Fruit fly (Drosophila melanogaster): Measurements from ENCODE around the gene CG17122.

The CG17122 gene

dm6 chr3L:20241987-20242982 lies 32.9 kb downstream of the CG17122 start (continued):
- TF ChIP-seq ara (GFP tag; IDR thresholded peaks at IDR 0.05) = peak; percentile 43; the same call in 1 of the 2 replicates
- peak; percentile 45; the same call in 1 of the 3 replicates for TF ChIP-seq zen2 (GFP tag; IDR thresholded peaks at IDR 0.05; ENCODE audit: partially characterized antibody)
- peak; percentile 12 for TF ChIP-seq Deaf1 (tag; optimal IDR thresholded peaks at IDR 0.05)
- peak; percentile 3 for TF ChIP-seq scrt (GFP tag; optimal IDR thresholded peaks at IDR 0.05)
- TF ChIP-seq CG11723 (GFP tag; optimal IDR thresholded peaks at IDR 0.05) = peak; percentile 6
- TF ChIP-seq ase (GFP tag; IDR thresholded peaks at IDR 0.05) = peak; percentile 62; the same call in 2 of the 3 replicates
- TF ChIP-seq klu (GFP tag; IDR thresholded peaks at IDR 0.05) = no peak
- peak; percentile 39 for TF ChIP-seq CG1602 (GFP tag; optimal IDR thresholded peaks at IDR 0.05)
- TF ChIP-seq CG10979 (tag; optimal IDR thresholded peaks at IDR 0.05) = peak; percentile 43
- peak; percentile 32; the same call in 1 of the 2 replicates for TF ChIP-seq al (GFP tag; IDR thresholded peaks at IDR 0.05)
- peak; percentile 66 for TF ChIP-seq sob (GFP tag; IDR thresholded peaks at IDR 0.05)
- TF ChIP-seq CG14667 (GFP tag; IDR thresholded peaks at IDR 0.05) = peak; percentile 62
- peak; percentile 66 for TF ChIP-seq BtbVII (GFP tag; optimal IDR thresholded peaks at IDR 0.05)
- peak; percentile 27 for TF ChIP-seq CG10366 (GFP tag; IDR thresholded peaks at IDR 0.05)
- TF ChIP-seq aop (GFP tag; IDR thresholded peaks at IDR 0.05) = no peak
- no peak for TF ChIP-seq ab (GFP tag; optimal IDR thresholded peaks at IDR 0.05)
- TF ChIP-seq fru (optimal IDR thresholded peaks at IDR 0.05) = no peak
- TF ChIP-seq gce (GFP tag; IDR thresholded peaks at IDR 0.05) = peak; percentile 72
- no peak for TF ChIP-seq tna (GFP tag; IDR thresholded peaks at IDR 0.05; ENCODE audit: partially characterized antibody)
- no peak for TF ChIP-seq Ravus (GFP tag; IDR thresholded peaks at IDR 0.05)
- peak; percentile 67 for TF ChIP-seq CG11504 (tag; optimal IDR thresholded peaks at IDR 0.05)
- no peak for TF ChIP-seq CG4854 (GFP tag; optimal IDR thresholded peaks at IDR 0.05)
- peak; percentile 52 for TF ChIP-seq lilli (GFP tag; optimal IDR thresholded peaks at IDR 0.05)
- peak; percentile 62 for TF ChIP-seq CG12155 (GFP tag; optimal IDR thresholded peaks at IDR 0.05)
- TF ChIP-seq gem (tag; optimal IDR thresholded peaks at IDR 0.05) = peak; percentile 77
- no peak for TF ChIP-seq chm (GFP tag; IDR thresholded peaks at IDR 0.05)
- peak; percentile 58; the same call in 2 of the 3 replicates for TF ChIP-seq CG14860 (GFP tag; IDR thresholded peaks at IDR 0.05; ENCODE audit: partially characterized antibody)
- TF ChIP-seq Usf (GFP tag; optimal IDR thresholded peaks at IDR 0.05) = no peak
- TF ChIP-seq CG4360 (GFP tag; IDR thresholded peaks at IDR 0.05) = no peak
- no peak for TF ChIP-seq eve (GFP tag; optimal IDR thresholded peaks at IDR 0.05)
- TF ChIP-seq Chrac-16 (GFP tag; optimal IDR thresholded peaks at IDR 0.05) = peak; percentile 53
- TF ChIP-seq CG7556 (GFP tag; optimal IDR thresholded peaks at IDR 0.05) = peak; percentile 64
- TF ChIP-seq CkIIα-i1 (GFP tag; IDR thresholded peaks at IDR 0.05) = no peak
- TF ChIP-seq ATbp (GFP tag; optimal IDR thresholded peaks at IDR 0.05) = no peak
- no peak for TF ChIP-seq pfk (GFP tag; optimal IDR thresholded peaks at IDR 0.05)
- peak; percentile 43; the same call in 1 of the 2 replicates for TF ChIP-seq CG14014 (GFP tag; IDR thresholded peaks at IDR 0.05)
- peak; percentile 7 for TF ChIP-seq stwl (tag; optimal IDR thresholded peaks at IDR 0.05)
- no peak for TF ChIP-seq HLHmδ (GFP tag; optimal IDR thresholded peaks at IDR 0.05)
- peak; percentile 59; the same call in 2 of the 3 replicates for TF ChIP-seq ken (GFP tag; IDR thresholded peaks at IDR 0.05)
- peak; percentile 48 for TF ChIP-seq CG17385 (GFP tag; optimal IDR thresholded peaks at IDR 0.05)
- no peak for TF ChIP-seq br (optimal IDR thresholded peaks at IDR 0.05)
- no peak for TF ChIP-seq CG8478 (optimal IDR thresholded peaks at IDR 0.05)
- TF ChIP-seq CG10209 (GFP tag; optimal IDR thresholded peaks at IDR 0.05) = peak; percentile 57
- TF ChIP-seq Camta (GFP tag; optimal IDR thresholded peaks at IDR 0.05) = no peak
- TF ChIP-seq YL-1 (GFP tag; optimal IDR thresholded peaks at IDR 0.05) = no peak
- TF ChIP-seq GATAe (GFP tag; conservative IDR thresholded peaks at IDR 0.05) = peak; percentile 30
- peak; percentile 66 for TF ChIP-seq CG7839 (tag; optimal IDR thresholded peaks at IDR 0.05)
- TF ChIP-seq C15 (GFP tag; IDR thresholded peaks at IDR 0.05) = no peak
- TF ChIP-seq CG2678 (tag; optimal IDR thresholded peaks at IDR 0.05) = peak; percentile 81

Data from whole organism, embryonic.